Fruit fly (Drosophila melanogaster): ENCODE measurements around the gene alpha4GT1.
A peak's percentile ranks its signal among the peaks of the same experiment; 100 is the strongest.

alpha4GT1 gene

DNA sequence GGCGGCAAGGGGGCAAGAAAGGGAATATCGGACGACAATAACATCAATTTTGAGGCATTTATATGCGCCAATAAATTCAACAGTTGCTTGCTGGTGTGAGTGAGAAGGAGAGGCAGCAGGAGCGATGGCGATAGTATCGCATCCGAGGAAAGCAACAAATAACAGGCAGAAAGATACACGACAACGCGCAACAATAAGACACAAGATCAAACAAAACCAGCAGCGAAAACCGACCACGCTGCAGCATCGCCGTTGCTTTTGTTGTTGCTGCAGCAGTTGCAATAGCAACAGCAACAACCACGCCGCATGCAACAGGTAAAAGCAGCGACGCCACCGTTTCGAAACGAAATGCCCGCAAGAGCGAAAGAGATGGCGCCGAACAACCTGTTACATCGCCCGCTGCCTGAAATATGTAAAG is 22.4 kb downstream of the alpha4GT1 start (continued):
- TF ChIP-seq CG7928 (GFP tag; optimal IDR thresholded peaks at IDR 0.05) (no peak), Xbp1 (GFP tag; optimal IDR thresholded peaks at IDR 0.05) (no peak), CG4360 (GFP tag; IDR thresholded peaks at IDR 0.05) (peak; percentile 82), chn (GFP tag; optimal IDR thresholded peaks at IDR 0.05) (no peak), CG6791 (GFP tag; IDR thresholded peaks at IDR 0.05; ENCODE audit: partially characterized antibody) (0 out of 3 replicates have a peak, but pooled peaks have one; percentile 4), E2f2 (GFP tag; IDR thresholded peaks at IDR 0.05) (no peak), CG11093 (GFP tag; IDR thresholded peaks at IDR 0.05) (no peak), dimm (GFP tag; IDR thresholded peaks at IDR 0.05) (no peak), lilli (GFP tag; optimal IDR thresholded peaks at IDR 0.05) (no peak), Dll (GFP tag; IDR thresholded peaks at IDR 0.05; ENCODE audit: partially characterized antibody) (peak; percentile 54; the same call in 1 of the 4 replicates), CG3838 (GFP tag; optimal IDR thresholded peaks at IDR 0.05) (peak; percentile 41), CG12659 (GFP tag; optimal IDR thresholded peaks at IDR 0.05) (no peak), CG14667 (GFP tag; IDR thresholded peaks at IDR 0.05) (no peak), row (GFP tag; IDR thresholded peaks at IDR 0.05) (no peak), CoRest (tag; optimal IDR thresholded peaks at IDR 0.05) (no peak), NK7.1 (GFP tag; optimal IDR thresholded peaks at IDR 0.05) (no peak), CG6683 (GFP tag; optimal IDR thresholded peaks at IDR 0.05) (no peak), amos (GFP tag; IDR thresholded peaks at IDR 0.05; ENCODE audit: partially characterized antibody) (peak; percentile 20; the same call in 1 of the 2 replicates), Scr (GFP tag; IDR thresholded peaks at IDR 0.05; ENCODE audit: partially characterized antibody) (peak; percentile 57), crol (GFP tag; IDR thresholded peaks at IDR 0.05) (0 out of 2 replicates have a peak, but pooled peaks have one; percentile 29), CG10366 (GFP tag; IDR thresholded peaks at IDR 0.05) (no peak), croc (GFP tag; conservative IDR thresholded peaks at IDR 0.05) (no peak), Taf1 (GFP tag; IDR thresholded peaks at IDR 0.05) (no peak), CG10543 (GFP tag; optimal IDR thresholded peaks at IDR 0.05) (no peak), CG9215 (GFP tag; IDR thresholded peaks at IDR 0.05) (no peak), jumu (GFP tag; optimal IDR thresholded peaks at IDR 0.05) (no peak), ken (GFP tag; IDR thresholded peaks at IDR 0.05) (no peak), CG4730 (GFP tag; IDR thresholded peaks at IDR 0.05) (no peak), Hr39 (optimal IDR thresholded peaks at IDR 0.05) (no peak), stc (GFP tag; IDR thresholded peaks at IDR 0.05) (no peak), Dp (GFP tag; optimal IDR thresholded peaks at IDR 0.05) (no peak), p53 (GFP tag; optimal IDR thresholded peaks at IDR 0.05) (no peak), CG16813 (GFP tag; IDR thresholded peaks at IDR 0.05; ENCODE audit: partially characterized antibody) (peak; percentile 31; the same call in 1 of the 3 replicates), Bgb (GFP tag; IDR thresholded peaks at IDR 0.05; ENCODE audit: partially characterized antibody) (no peak), Dfd (GFP tag; optimal IDR thresholded peaks at IDR 0.05) (no peak), CG9727 (GFP tag; optimal IDR thresholded peaks at IDR 0.05) (no peak), scrt (GFP tag; optimal IDR thresholded peaks at IDR 0.05) (peak; percentile 45), CG7271 (tag; optimal IDR thresholded peaks at IDR 0.05) (no peak), az2 (GFP tag; optimal IDR thresholded peaks at IDR 0.05) (no peak), toy (GFP tag; IDR thresholded peaks at IDR 0.05) (no peak), ewg (GFP tag; optimal IDR thresholded peaks at IDR 0.05) (no peak), CG8388 (GFP tag; optimal IDR thresholded peaks at IDR 0.05) (no peak), Tbp (GFP tag; optimal IDR thresholded peaks at IDR 0.05) (no peak), CG7745 (tag; optimal IDR thresholded peaks at IDR 0.05) (no peak), Blimp-1 (GFP tag; optimal IDR thresholded peaks at IDR 0.05) (no peak), usp (GFP tag; optimal IDR thresholded peaks at IDR 0.05) (no peak), schlank (tag; optimal IDR thresholded peaks at IDR 0.05) (no peak), GATAe (GFP tag; conservative IDR thresholded peaks at IDR 0.05) (no peak), gsb-n (tag; optimal IDR thresholded peaks at IDR 0.05) (peak; percentile 26), NFAT (GFP tag; IDR thresholded peaks at IDR 0.05) (no peak), ATbp (GFP tag; optimal IDR thresholded peaks at IDR 0.05) (no peak), gcm (GFP tag; optimal IDR thresholded peaks at IDR 0.05) (no peak)

Data from whole organism, embryonic.